Worm (Caenorhabditis elegans): ENCODE measurements around the gene E02A10.3.
A peak's percentile ranks its signal among the peaks of the same experiment; 100 is the strongest.

The E02A10.3 gene

DNA sequence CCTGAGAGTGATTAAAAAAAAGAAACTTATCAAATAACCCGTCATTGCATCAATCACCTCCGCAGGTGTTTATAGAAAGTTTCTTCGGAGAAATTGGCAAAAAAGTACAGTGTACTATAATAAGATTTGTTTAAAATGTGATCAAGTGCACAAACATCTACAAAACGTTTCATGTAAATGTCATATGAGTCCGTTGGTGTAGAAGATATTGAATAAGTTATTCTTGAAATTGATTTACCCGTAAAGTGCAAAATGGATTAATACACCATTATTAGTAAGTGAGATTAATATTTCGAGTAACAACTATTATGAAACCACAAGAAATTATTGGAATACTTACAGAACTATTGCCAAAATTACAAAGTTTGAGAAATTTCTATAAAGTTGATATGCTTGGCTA is 48.3 kb upstream of the E02A10.3 start (continued):
- TF ChIP-seq unc-55 (GFP tag; optimal IDR thresholded peaks at IDR 0.05) (no peak), ceh-82 (tag; optimal IDR thresholded peaks at IDR 0.05) (no peak), aly-2 (tag; optimal IDR thresholded peaks at IDR 0.05) (no peak), nhr-11 (tag; optimal IDR thresholded peaks at IDR 0.05) (no peak), unc-62 (GFP tag; optimal IDR thresholded peaks at IDR 0.05) (no peak)

DNA sequence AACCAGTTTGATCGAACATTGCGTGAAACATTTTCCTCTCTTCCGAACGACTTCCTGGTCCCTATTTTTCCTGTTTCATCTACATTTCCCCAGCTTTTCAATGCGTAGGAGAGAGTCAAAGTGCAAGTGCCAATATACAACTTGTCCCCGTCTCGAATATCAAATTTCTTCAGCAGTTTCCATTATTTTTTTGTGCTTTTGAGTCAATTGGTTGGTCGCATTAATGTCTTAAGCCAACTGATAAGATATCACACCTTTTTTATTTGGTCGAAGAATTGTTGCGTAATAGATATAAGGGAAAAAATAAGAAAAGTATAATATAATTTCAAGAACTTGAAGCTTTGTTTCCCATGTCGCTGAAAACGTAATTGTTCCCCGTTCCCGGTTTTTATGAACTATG is 47.0 kb upstream of the E02A10.3 start:
- TF ChIP-seq fos-1 (tag; optimal IDR thresholded peaks at IDR 0.05) = peak; percentile 66
- TF ChIP-seq unc-39 (tag; optimal IDR thresholded peaks at IDR 0.05) = no peak

DNA sequence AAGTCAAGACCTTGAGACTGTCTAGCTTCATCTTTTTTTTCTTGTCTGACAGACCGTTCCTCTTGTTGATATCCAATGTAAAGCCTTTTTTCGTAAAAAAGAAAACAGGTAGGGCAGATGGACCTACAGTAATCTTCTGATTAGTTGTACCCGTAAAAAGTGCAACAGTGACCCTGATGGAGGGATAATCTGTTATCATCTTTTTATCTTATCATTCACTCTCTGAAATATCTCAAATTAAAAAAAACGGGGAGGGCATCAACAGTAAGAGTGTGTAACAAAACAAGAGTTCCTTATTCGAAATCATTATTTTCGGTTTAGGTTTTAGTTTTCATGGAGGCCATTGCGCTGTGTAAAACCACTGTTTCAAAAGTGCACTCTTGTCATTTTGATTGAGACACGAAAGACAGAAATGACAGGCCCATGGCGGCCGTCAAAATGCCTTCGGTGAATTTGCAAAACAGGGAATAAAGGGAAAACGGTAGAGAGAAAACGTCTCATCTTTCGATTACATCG is 45.7 kb upstream of the E02A10.3 start:
- no peak for TF ChIP-seq nhr-237 (tag; optimal IDR thresholded peaks at IDR 0.05)
- TF ChIP-seq alr-1 (tag; optimal IDR thresholded peaks at IDR 0.05) = no peak
- TF ChIP-seq snpc-4 (tag; optimal IDR thresholded peaks at IDR 0.05) = no peak
- peak; percentile 88 for TF ChIP-seq blmp-1 (tag; optimal IDR thresholded peaks at IDR 0.05; ENCODE audit: insufficient read depth)
- peak; percentile 63 for TF ChIP-seq nhr-25 (tag; optimal IDR thresholded peaks at IDR 0.05)
- peak; percentile 23 for TF ChIP-seq ceh-16 (tag; optimal IDR thresholded peaks at IDR 0.05)
- TF ChIP-seq crh-2 (tag; optimal IDR thresholded peaks at IDR 0.05) = peak; percentile 13
- TF ChIP-seq F13H6.1 (tag; optimal IDR thresholded peaks at IDR 0.05) = no peak
- TF ChIP-seq mbf-1 (tag; optimal IDR thresholded peaks at IDR 0.05) = no peak
- peak; percentile 20 for TF ChIP-seq nhr-21 (tag; optimal IDR thresholded peaks at IDR 0.05)
- peak; percentile 12 for TF ChIP-seq egl-27 (tag; optimal IDR thresholded peaks at IDR 0.05)
- peak; percentile 44 for TF ChIP-seq sma-9 (GFP tag; optimal IDR thresholded peaks at IDR 0.05)
- TF ChIP-seq sma-9 (tag; optimal IDR thresholded peaks at IDR 0.05) = no peak
- TF ChIP-seq sma-3 (GFP tag; optimal IDR thresholded peaks at IDR 0.05) = peak; percentile 63
- TF ChIP-seq peb-1 (tag; optimal IDR thresholded peaks at IDR 0.05) = no peak
- TF ChIP-seq fos-1 (tag; optimal IDR thresholded peaks at IDR 0.05) = peak; percentile 8
- peak in 1 of 2 experiments; percentile 41 for TF ChIP-seq lsy-2 (tag; optimal IDR thresholded peaks at IDR 0.05)
- no peak for TF ChIP-seq ztf-11 (tag; optimal IDR thresholded peaks at IDR 0.05)

DNA sequence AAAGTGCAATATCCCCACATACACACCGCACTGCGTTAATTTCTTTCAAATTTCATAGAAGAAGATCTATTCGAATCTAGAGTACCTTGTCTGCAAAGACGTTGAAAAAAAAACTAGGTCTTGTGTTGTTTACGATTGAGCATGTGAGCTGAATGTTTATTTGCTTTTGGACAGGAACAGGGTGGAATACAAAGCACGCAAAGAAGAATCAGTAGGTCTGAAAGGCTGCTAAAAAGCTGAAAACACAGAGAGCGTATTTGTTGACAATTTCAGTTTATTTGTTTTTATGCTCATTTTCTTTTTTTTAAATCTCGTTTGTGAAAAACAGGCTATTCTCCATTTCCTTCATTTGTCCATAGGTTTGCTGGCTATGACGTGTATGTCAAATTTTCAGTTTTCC is 44.5 kb upstream of the E02A10.3 start:
- TF ChIP-seq C34F6.9 (tag; optimal IDR thresholded peaks at IDR 0.05) (no peak), snpc-4 (tag; optimal IDR thresholded peaks at IDR 0.05) (no peak), lin-13 (GFP tag; optimal IDR thresholded peaks at IDR 0.05) (no peak), sem-4 (tag; optimal IDR thresholded peaks at IDR 0.05) (no peak), nhr-77 (tag; optimal IDR thresholded peaks at IDR 0.05) (no peak), mbf-1 (tag; optimal IDR thresholded peaks at IDR 0.05) (no peak)

DNA sequence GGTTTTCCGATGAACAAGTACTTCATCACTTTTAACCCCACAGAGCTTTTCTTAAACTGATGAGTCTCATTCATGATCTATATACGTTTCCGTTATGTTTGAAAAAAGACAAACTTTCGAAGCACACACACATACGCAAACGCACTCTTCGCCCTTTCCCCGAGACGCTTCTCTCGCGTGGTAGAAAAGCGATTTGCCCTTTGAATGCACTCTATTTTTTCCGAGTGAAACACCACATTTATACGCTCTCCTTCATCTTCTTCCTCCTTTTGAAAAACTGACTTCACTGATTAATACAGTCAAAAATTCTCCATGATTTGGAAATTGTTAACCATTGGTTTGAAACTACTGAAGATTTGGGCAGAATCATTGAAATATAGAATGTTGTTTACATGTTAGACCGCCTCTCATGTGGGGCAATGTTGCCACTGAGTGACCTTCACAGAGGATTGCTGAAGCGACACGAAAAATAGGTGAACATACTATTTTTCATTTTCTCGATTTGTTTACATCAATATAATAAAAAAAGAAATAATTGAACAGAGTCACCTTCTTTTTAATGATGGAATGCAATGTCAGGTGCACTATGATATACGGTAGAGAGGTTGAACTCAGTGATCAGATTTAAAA is 42.9 kb upstream of the E02A10.3 start:
- TF ChIP-seq F13H6.1 (tag; optimal IDR thresholded peaks at IDR 0.05) (peak; percentile 2), nhr-129 (tag; optimal IDR thresholded peaks at IDR 0.05) (peak; percentile 32), sma-3 (GFP tag; optimal IDR thresholded peaks at IDR 0.05) (peak; percentile 8), fos-1 (tag; optimal IDR thresholded peaks at IDR 0.05) (peak; percentile 26), nhr-10 (tag; optimal IDR thresholded peaks at IDR 0.05) (no peak), crh-2 (tag; optimal IDR thresholded peaks at IDR 0.05) (peak; percentile 37), unc-55 (GFP tag; optimal IDR thresholded peaks at IDR 0.05) (no peak), ceh-16 (tag; optimal IDR thresholded peaks at IDR 0.05) (no peak), gmeb-1 (tag; optimal IDR thresholded peaks at IDR 0.05) (no peak), lsy-2 (tag; optimal IDR thresholded peaks at IDR 0.05) (peak in 1 of 2 experiments; percentile 17), nhr-25 (tag; optimal IDR thresholded peaks at IDR 0.05) (peak; percentile 30), sem-4 (tag; optimal IDR thresholded peaks at IDR 0.05) (no peak)

DNA sequence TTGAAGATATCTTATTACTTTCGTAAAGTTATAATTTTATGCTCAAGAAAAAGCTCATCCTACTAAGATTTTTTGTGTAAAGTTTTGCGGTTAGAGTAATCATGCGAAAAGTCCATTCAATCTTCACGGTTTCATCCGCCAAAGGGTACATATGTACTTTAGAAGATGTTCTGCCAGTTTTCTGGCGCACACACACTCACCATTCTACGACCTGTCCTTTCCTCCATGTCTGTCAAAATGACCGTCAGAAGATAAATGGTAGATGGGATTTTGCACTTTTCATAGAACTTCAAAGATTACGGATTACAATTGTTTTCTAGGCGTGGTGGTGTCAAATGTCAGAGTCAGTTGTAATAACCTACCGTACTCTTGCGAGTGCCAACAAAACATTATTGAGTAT is 41.9 kb upstream of the E02A10.3 start:
- TF ChIP-seq lin-11 (tag; optimal IDR thresholded peaks at IDR 0.05) (no peak), skn-1 (tag; optimal IDR thresholded peaks at IDR 0.05) (no peak), unc-62 (GFP tag; optimal IDR thresholded peaks at IDR 0.05) (no peak), nhr-11 (tag; optimal IDR thresholded peaks at IDR 0.05) (no peak), nhr-12 (tag; optimal IDR thresholded peaks at IDR 0.05) (no peak), zag-1 (tag; optimal IDR thresholded peaks at IDR 0.05) (no peak), F13H6.1 (tag; optimal IDR thresholded peaks at IDR 0.05) (no peak), nhr-6 (tag; optimal IDR thresholded peaks at IDR 0.05) (no peak), egl-27 (tag; optimal IDR thresholded peaks at IDR 0.05) (peak; percentile 70), mab-5 (tag; optimal IDR thresholded peaks at IDR 0.05) (no peak), aly-2 (tag; optimal IDR thresholded peaks at IDR 0.05) (no peak), mbf-1 (tag; optimal IDR thresholded peaks at IDR 0.05) (no peak), R02D3.7 (tag; optimal IDR thresholded peaks at IDR 0.05) (no peak), C34F6.9 (tag; optimal IDR thresholded peaks at IDR 0.05) (no peak), ama-1 (optimal IDR thresholded peaks at IDR 0.05) (no peak), mdl-1 (tag; optimal IDR thresholded peaks at IDR 0.05) (no peak), peb-1 (tag; optimal IDR thresholded peaks at IDR 0.05) (no peak), alr-1 (tag; optimal IDR thresholded peaks at IDR 0.05) (no peak), sma-3 (GFP tag; optimal IDR thresholded peaks at IDR 0.05) (no peak), elt-1 (tag; optimal IDR thresholded peaks at IDR 0.05) (no peak), sma-9 (GFP tag; optimal IDR thresholded peaks at IDR 0.05) (peak; percentile 63), sma-9 (tag; optimal IDR thresholded peaks at IDR 0.05) (no peak), nhr-237 (tag; optimal IDR thresholded peaks at IDR 0.05) (no peak), lin-13 (GFP tag; optimal IDR thresholded peaks at IDR 0.05) (no peak), nhr-21 (tag; optimal IDR thresholded peaks at IDR 0.05) (peak; percentile 62), nhr-77 (tag; optimal IDR thresholded peaks at IDR 0.05) (no peak), unc-39 (tag; optimal IDR thresholded peaks at IDR 0.05) (no peak)
